Worm (Caenorhabditis elegans): ENCODE data around the gene npr-3.

ce11 chrIV:11479095-11479494 lies 19.3 kb downstream of the npr-3 start, which contains the start of gene catp-8:
- TF ChIP-seq skn-1 (tag; optimal IDR thresholded peaks at IDR 0.05): no peak
- TF ChIP-seq aly-2 (tag; optimal IDR thresholded peaks at IDR 0.05): peak; percentile 38
- TF ChIP-seq ceh-88 (GFP tag; IDR thresholded peaks at IDR 0.05): no peak
- TF ChIP-seq nhr-76 (tag; optimal IDR thresholded peaks at IDR 0.05): no peak
